Worm (Caenorhabditis elegans): ENCODE results near the gene scl-2.

Gene scl-2

ce11 chrIV:13051073-13051472 is 6.4 kb upstream of the scl-2 start, which contains the start of gene scl-11:
scl-11 (plus strand) TSS chrIV:13051373.
- TF ChIP-seq unc-55 (GFP tag; optimal IDR thresholded peaks at IDR 0.05) = no peak

DNA sequence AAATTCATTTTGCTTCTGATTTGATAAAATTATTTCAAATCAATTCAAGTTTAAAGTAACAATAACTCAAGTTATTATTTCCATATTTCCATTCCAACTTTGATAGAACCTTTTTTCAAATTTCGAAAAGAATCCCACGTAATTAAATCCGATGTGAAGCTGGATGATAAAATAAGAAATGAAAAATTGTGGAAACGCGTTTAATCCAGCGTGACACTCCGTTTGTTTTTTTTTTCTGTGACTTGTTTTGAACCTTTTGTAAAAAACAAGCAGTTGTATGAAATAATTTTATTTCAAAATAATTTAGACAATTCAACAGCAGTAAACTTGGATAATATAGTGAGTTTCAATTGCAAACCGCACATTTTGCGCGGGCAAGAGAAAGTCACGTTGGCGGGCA is 4.9 kb upstream of the scl-2 start, which contains the start of gene F49E11.7:
TSS of gene F49E11.7 (plus strand) at position 301 of the 400 bp plus-strand sequence.
- TF ChIP-seq ceh-31 (tag; optimal IDR thresholded peaks at IDR 0.05) (no peak), tbx-2 (tag; optimal IDR thresholded peaks at IDR 0.05) (no peak), pqm-1 (tag; optimal IDR thresholded peaks at IDR 0.05) (no peak), nhr-232 (tag; optimal IDR thresholded peaks at IDR 0.05) (no peak), ceh-22 (tag; optimal IDR thresholded peaks at IDR 0.05) (no peak), nhr-11 (tag; optimal IDR thresholded peaks at IDR 0.05) (no peak), ceh-19 (GFP tag; optimal IDR thresholded peaks at IDR 0.05) (no peak), T23F11.4 (GFP tag; optimal IDR thresholded peaks at IDR 0.05) (no peak), C08G9.2 (tag; optimal IDR thresholded peaks at IDR 0.05) (no peak), che-1 (tag; optimal IDR thresholded peaks at IDR 0.05) (no peak), ets-4 (tag; optimal IDR thresholded peaks at IDR 0.05) (no peak), unc-3 (GFP tag; conservative IDR thresholded peaks at IDR 0.05) (no peak), unc-3 (tag; optimal IDR thresholded peaks at IDR 0.05) (no peak), ref-2 (tag; optimal IDR thresholded peaks at IDR 0.05) (no peak), K09A11.1 (tag; optimal IDR thresholded peaks at IDR 0.05; ENCODE audit: insufficient read depth) (no peak)

DNA sequence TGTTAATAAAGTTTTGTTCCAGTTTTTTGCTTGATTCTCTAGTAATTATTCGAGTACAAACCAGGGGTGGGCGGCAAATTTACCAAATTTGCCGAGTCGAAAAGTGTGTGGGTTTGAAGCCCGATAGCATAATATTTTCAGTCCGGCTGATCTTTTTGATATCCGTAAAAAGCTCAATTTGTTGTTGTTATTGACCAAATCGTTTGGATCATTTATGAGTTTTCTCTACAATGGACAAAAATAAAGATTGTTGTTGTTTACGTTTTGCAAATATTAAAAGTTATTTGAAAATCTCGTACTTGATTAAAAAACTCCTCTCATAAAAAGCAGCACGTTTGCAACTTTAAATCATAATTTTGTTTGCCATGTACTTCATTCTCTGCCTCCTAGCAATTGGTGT is 1.5 kb upstream of the scl-2 start, which contains the start of gene scl-1:
TSS of gene scl-1 (plus strand) at position 301 of the 400 bp plus-strand sequence.
- TF ChIP-seq sox-4 (tag; optimal IDR thresholded peaks at IDR 0.05) (no peak), hlh-30 (tag; optimal IDR thresholded peaks at IDR 0.05; ENCODE audit: insufficient read depth) (no peak), pax-1 (tag; optimal IDR thresholded peaks at IDR 0.05) (no peak), T23F11.4 (GFP tag; optimal IDR thresholded peaks at IDR 0.05) (no peak), madf-2 (tag; optimal IDR thresholded peaks at IDR 0.05) (no peak), ceh-24 (tag; optimal IDR thresholded peaks at IDR 0.05) (no peak), sdc-2 (tag; optimal IDR thresholded peaks at IDR 0.05) (no peak), eyg-1 (tag; optimal IDR thresholded peaks at IDR 0.05) (no peak), ceh-19 (GFP tag; optimal IDR thresholded peaks at IDR 0.05) (no peak), elt-4 (tag; optimal IDR thresholded peaks at IDR 0.05) (no peak), ahr-1 (tag; optimal IDR thresholded peaks at IDR 0.05) (no peak)

DNA sequence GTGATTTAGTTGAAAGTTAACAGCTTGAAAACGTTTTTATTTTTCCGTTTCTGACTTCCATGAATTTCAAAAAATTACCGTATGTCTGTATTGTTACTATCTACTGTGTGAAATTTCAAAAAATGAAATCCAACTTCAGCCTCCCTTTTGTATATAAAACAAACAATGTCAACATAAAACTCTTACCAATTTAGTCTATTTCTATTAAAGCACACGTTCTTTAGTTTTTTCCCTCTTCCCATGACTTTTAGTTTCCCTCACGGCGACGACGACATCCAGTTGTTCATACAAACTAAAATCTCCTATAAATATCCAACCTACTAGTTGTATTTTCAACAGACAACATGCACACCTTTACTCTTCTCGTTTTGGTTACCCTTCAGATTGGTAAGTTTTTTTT is 1.8 kb downstream of the scl-2 start, which contains the start of gene scl-3:
TSS of gene scl-3 (plus strand) at position 301 of the 400 bp plus-strand sequence.
- no peak for TF ChIP-seq ceh-22 (tag; optimal IDR thresholded peaks at IDR 0.05)
- no peak for TF ChIP-seq ceh-31 (tag; optimal IDR thresholded peaks at IDR 0.05)
- TF ChIP-seq elt-2 (tag; optimal IDR thresholded peaks at IDR 0.05) = no peak
- TF ChIP-seq ama-1 (optimal IDR thresholded peaks at IDR 0.05) = no peak
- TF ChIP-seq tbx-7 (tag; optimal IDR thresholded peaks at IDR 0.05) = no peak
- no peak for TF ChIP-seq ceh-19 (GFP tag; optimal IDR thresholded peaks at IDR 0.05)
- no peak for TF ChIP-seq ceh-18 (tag; optimal IDR thresholded peaks at IDR 0.05)
- no peak for TF ChIP-seq fkh-10 (GFP tag; optimal IDR thresholded peaks at IDR 0.05)
- no peak for TF ChIP-seq ets-4 (tag; optimal IDR thresholded peaks at IDR 0.05)
- TF ChIP-seq che-1 (tag; optimal IDR thresholded peaks at IDR 0.05) = no peak
- TF ChIP-seq pat-9 (tag; optimal IDR thresholded peaks at IDR 0.05) = no peak
- no peak for TF ChIP-seq unc-42 (tag; optimal IDR thresholded peaks at IDR 0.05)
- TF ChIP-seq hlh-30 (tag; optimal IDR thresholded peaks at IDR 0.05; ENCODE audit: insufficient read depth) = no peak
- TF ChIP-seq lim-6 (tag; optimal IDR thresholded peaks at IDR 0.05) = no peak
- no peak for TF ChIP-seq npax-4 (tag; optimal IDR thresholded peaks at IDR 0.05)
- TF ChIP-seq K02D7.2 (tag; optimal IDR thresholded peaks at IDR 0.05) = no peak
- no peak for TF ChIP-seq dve-1 (tag; optimal IDR thresholded peaks at IDR 0.05)
- no peak for TF ChIP-seq pha-2 (tag; optimal IDR thresholded peaks at IDR 0.05)
- TF ChIP-seq nhr-232 (tag; optimal IDR thresholded peaks at IDR 0.05) = no peak

Data from whole organism, late embryonic.